Worm (Caenorhabditis elegans): ENCODE data around the gene C18A11.2.

Gene C18A11.2

ce11 chrX:8021609-8022008 lies 45.8 kb upstream of the C18A11.2 start (continued):
- TF ChIP-seq F26F4.8 (GFP tag; conservative IDR thresholded peaks at IDR 0.05) (no peak), ctbp-1 (GFP tag; IDR thresholded peaks at IDR 0.05) (peak; percentile 95), lin-29 (GFP tag; IDR thresholded peaks at IDR 0.05) (no peak), ceh-62 (tag; optimal IDR thresholded peaks at IDR 0.05) (no peak), ces-1 (GFP tag; optimal IDR thresholded peaks at IDR 0.05) (peak; percentile 3), ZK546.5 (tag; optimal IDR thresholded peaks at IDR 0.05) (no peak), cey-2 (tag; optimal IDR thresholded peaks at IDR 0.05; ENCODE audit: borderline replicate concordance, insufficient read depth) (no peak), nhr-28 (tag; optimal IDR thresholded peaks at IDR 0.05) (peak; percentile 2), egl-43 (GFP tag; IDR thresholded peaks at IDR 0.05) (peak; percentile 84), mxl-2 (GFP tag; conservative IDR thresholded peaks at IDR 0.05) (no peak), lsy-2 (tag; optimal IDR thresholded peaks at IDR 0.05) (peak; percentile 62 to 89), snpc-1.2 (GFP tag; IDR thresholded peaks at IDR 0.05) (peak; percentile 46; the same call in 1 of the 2 replicates), snpc-4 (tag; optimal IDR thresholded peaks at IDR 0.05) (no peak), nhr-111 (GFP tag; optimal IDR thresholded peaks at IDR 0.05) (no peak), arid-1 (GFP tag; conservative IDR thresholded peaks at IDR 0.05) (no peak; the same call in 1 of the 2 replicates), unc-62 (GFP tag; optimal IDR thresholded peaks at IDR 0.05 in 1 of 2) (peak in 1 of 2 experiments; percentile 89), unc-62 (tag; optimal IDR thresholded peaks at IDR 0.05) (no peak), nhr-237 (tag; optimal IDR thresholded peaks at IDR 0.05) (no peak), set-16 (GFP tag; IDR thresholded peaks at IDR 0.05) (peak; percentile 62), madf-9 (GFP tag; conservative IDR thresholded peaks at IDR 0.05) (0 out of 2 replicates have a peak, but pooled peaks have one; percentile 17), lin-39 (tag; optimal IDR thresholded peaks at IDR 0.05) (no peak), lin-13 (GFP tag; optimal IDR thresholded peaks at IDR 0.05) (peak; percentile 7), daf-8 (GFP tag; IDR thresholded peaks at IDR 0.05) (no peak), mxl-3 (GFP tag; optimal IDR thresholded peaks at IDR 0.05) (peak; percentile 21), mdt-29 (GFP tag; IDR thresholded peaks at IDR 0.05) (peak; percentile 52; the same call in 1 of the 2 replicates), nhr-77 (tag; optimal IDR thresholded peaks at IDR 0.05) (no peak), ama-1 (optimal IDR thresholded peaks at IDR 0.05) (peak; percentile 62), zag-1 (tag; optimal IDR thresholded peaks at IDR 0.05) (no peak), lin-38 (GFP tag; IDR thresholded peaks at IDR 0.05) (peak; percentile 35; the same call in 1 of the 2 replicates), unc-130 (GFP tag; optimal IDR thresholded peaks at IDR 0.05) (no peak), skn-1 (tag; optimal IDR thresholded peaks at IDR 0.05) (no peak), zfp-2 (tag; optimal IDR thresholded peaks at IDR 0.05) (no peak), lir-3 (tag; optimal IDR thresholded peaks at IDR 0.05) (no peak), egl-27 (tag; optimal IDR thresholded peaks at IDR 0.05) (no peak), daf-12 (tag; optimal IDR thresholded peaks at IDR 0.05) (no peak), fkh-10 (GFP tag; optimal IDR thresholded peaks at IDR 0.05) (peak; percentile 84), attf-4 (tag; optimal IDR thresholded peaks at IDR 0.05) (no peak), lin-1 (GFP tag; IDR thresholded peaks at IDR 0.05) (no peak), pqm-1 (tag; optimal IDR thresholded peaks at IDR 0.05) (no peak), dve-1 (tag; optimal IDR thresholded peaks at IDR 0.05; ENCODE audit: insufficient read depth) (peak; percentile 74), Y48G9A.11 (GFP tag; IDR thresholded peaks at IDR 0.05) (no peak), ztf-11 (tag; optimal IDR thresholded peaks at IDR 0.05) (no peak), nhr-41 (GFP tag; IDR thresholded peaks at IDR 0.05) (no peak), sdz-12 (GFP tag; optimal IDR thresholded peaks at IDR 0.05) (no peak), ZK337.2 (GFP tag; IDR thresholded peaks at IDR 0.05) (0 out of 2 replicates have a peak, but pooled peaks have one; percentile 28), Y5F2A.4 (GFP tag; optimal IDR thresholded peaks at IDR 0.05) (no peak), mdl-1 (tag; optimal IDR thresholded peaks at IDR 0.05) (peak; percentile 76 to 87), Y75B8A.6 (GFP tag; IDR thresholded peaks at IDR 0.05) (no peak), spr-1 (tag; optimal IDR thresholded peaks at IDR 0.05) (no peak), ceh-20 (GFP tag; IDR thresholded peaks at IDR 0.05) (peak; percentile 91), ztf-7 (tag; optimal IDR thresholded peaks at IDR 0.05) (no peak), aly-2 (tag; optimal IDR thresholded peaks at IDR 0.05) (no peak), lin-15B (tag; optimal IDR thresholded peaks at IDR 0.05) (no peak)
